Worm (Caenorhabditis elegans) whole organism, late embryonic: ENCODE measurements around the gene R03G8.6.

Source experiments
- C08G9.2 ChIP-seq: sonication (generic microtip); optimal IDR thresholded peaks from 2 replicates; lab custom pipeline; 2016; ENCODE audit warnings: mild to moderate bottlenecking, missing genetic modification characterization, moderate library complexity, missing compliant biosample characterization
- C38D4.7 ChIP-seq: fragments of 200-800 bp; sonication (Bioruptor generic); optimal IDR thresholded peaks from 2 replicates; lab custom pipeline; 2018; ENCODE audit warnings: mild to moderate bottlenecking, missing genetic modification characterization, moderate library complexity, missing compliant biosample characterization
- K02D7.2 ChIP-seq: sonication (generic microtip); optimal IDR thresholded peaks from 2 replicates; lab custom pipeline; 2017; ENCODE audit warnings: mild to moderate bottlenecking, missing genetic modification characterization, missing compliant biosample characterization
- K09A11.1 ChIP-seq: sonication (generic microtip); optimal IDR thresholded peaks from 2 replicates; lab custom pipeline; 2017; ENCODE audit warnings: antibody characterized with exemption, mild to moderate bottlenecking, missing genetic modification characterization, missing compliant biosample characterization; ENCODE audit not compliant: insufficient read depth
- T23F11.4 ChIP-seq: fragments of 200-800 bp; sonication (Bioruptor generic); optimal IDR thresholded peaks from 2 replicates; lab custom pipeline; 2018; ENCODE audit warnings: mild to moderate bottlenecking, missing genetic modification characterization, missing compliant biosample characterization
- ama-1 ChIP-seq: fragments of 150-350 bp; optimal IDR thresholded peaks from 2 replicates; lab custom pipeline; 2014
- ceh-18 ChIP-seq: sonication (generic microtip); optimal IDR thresholded peaks from 2 replicates; lab custom pipeline; 2016; ENCODE audit warnings: missing genetic modification characterization, missing compliant biosample characterization
- ceh-2 ChIP-seq: sonication (generic microtip); optimal IDR thresholded peaks from 2 replicates; lab custom pipeline; 2016; ENCODE audit warnings: missing genotype, missing genetic modification characterization, missing compliant biosample characterization
- ceh-24 ChIP-seq: sonication (generic microtip); optimal IDR thresholded peaks from 2 replicates; lab custom pipeline; 2016; ENCODE audit warnings: mild to moderate bottlenecking, missing genetic modification characterization, missing compliant biosample characterization
- ceh-31 ChIP-seq: sonication (generic microtip); optimal IDR thresholded peaks from 2 replicates; lab custom pipeline; 2016; ENCODE audit warnings: missing genetic modification characterization, missing compliant biosample characterization
- ceh-34 ChIP-seq: sonication (generic microtip); optimal IDR thresholded peaks from 2 replicates; lab custom pipeline; 2016; ENCODE audit warnings: mild to moderate bottlenecking, missing genetic modification characterization, missing compliant biosample characterization
- ceh-48 ChIP-seq: sonication (generic microtip); optimal IDR thresholded peaks from 2 replicates; lab custom pipeline; 2016; ENCODE audit warnings: missing genetic modification characterization, inconsistent platforms, missing compliant biosample characterization
- ceh-9 ChIP-seq: sonication (generic microtip); optimal IDR thresholded peaks from 2 replicates; lab custom pipeline; 2016; ENCODE audit warnings: mild to moderate bottlenecking, missing genetic modification characterization, inconsistent platforms, missing compliant biosample characterization
- che-1 ChIP-seq: sonication (generic microtip); optimal IDR thresholded peaks from 2 replicates; lab custom pipeline; 2016; ENCODE audit warnings: mild to moderate bottlenecking, missing genetic modification characterization, missing compliant biosample characterization
- dmd-4 ChIP-seq: sonication (generic microtip); optimal IDR thresholded peaks from 2 replicates; lab custom pipeline; 2016; ENCODE audit warnings: borderline replicate concordance, missing genetic modification characterization, missing compliant biosample characterization
- dve-1 ChIP-seq: sonication (generic microtip); optimal IDR thresholded peaks from 2 replicates; lab custom pipeline; 2017; ENCODE audit warnings: antibody characterized with exemption, mild to moderate bottlenecking, missing genetic modification characterization, missing compliant biosample characterization
- elt-4 ChIP-seq: sonication (generic microtip); optimal IDR thresholded peaks from 2 replicates; lab custom pipeline; 2016; ENCODE audit warnings: missing genetic modification characterization, missing compliant biosample characterization
- ets-4 ChIP-seq: sonication (generic microtip); optimal IDR thresholded peaks from 2 replicates; lab custom pipeline; 2016; ENCODE audit warnings: missing genetic modification characterization, missing compliant biosample characterization
- fax-1 ChIP-seq: sonication (generic microtip); optimal IDR thresholded peaks from 2 replicates; lab custom pipeline; 2016; ENCODE audit warnings: missing genotype, missing genetic modification characterization, missing compliant biosample characterization
- fkh-10 ChIP-seq: fragments of 150-350 bp; optimal IDR thresholded peaks from 2 replicates; lab custom pipeline; 2014; ENCODE audit warnings: missing biosample characterization, missing genetic modification reagents, missing genetic modification characterization
- hlh-13 ChIP-seq: fragments of 200-800 bp; sonication (Bioruptor generic); optimal IDR thresholded peaks from 2 replicates; lab custom pipeline; 2018; ENCODE audit warnings: mild to moderate bottlenecking, missing genetic modification characterization, missing compliant biosample characterization
- hlh-15 ChIP-seq: sonication (generic microtip); optimal IDR thresholded peaks from 2 replicates; lab custom pipeline; 2016; ENCODE audit warnings: missing genetic modification characterization, missing compliant biosample characterization
- hlh-30 ChIP-seq: sonication (generic microtip); optimal IDR thresholded peaks from 2 replicates; lab custom pipeline; 2017; ENCODE audit warnings: antibody characterized with exemption, missing genetic modification characterization, missing compliant biosample characterization; ENCODE audit not compliant: insufficient read depth
- hlh-6 ChIP-seq: sonication (generic microtip); optimal IDR thresholded peaks from 2 replicates; lab custom pipeline; 2016; ENCODE audit warnings: missing genotype, missing genetic modification characterization, missing compliant biosample characterization
- lim-6 ChIP-seq: sonication (generic microtip); optimal IDR thresholded peaks from 2 replicates; lab custom pipeline; 2016; ENCODE audit warnings: missing genetic modification characterization, missing compliant biosample characterization
- lin-11 ChIP-seq: fragments of 200-800 bp; sonication (Bioruptor generic); optimal IDR thresholded peaks from 2 replicates; lab custom pipeline; 2018; ENCODE audit warnings: mild to moderate bottlenecking, missing genetic modification characterization, missing compliant biosample characterization
- mec-3 ChIP-seq: sonication (generic microtip); optimal IDR thresholded peaks from 2 replicates; lab custom pipeline; 2016; ENCODE audit warnings: borderline replicate concordance, missing genetic modification characterization, missing compliant biosample characterization
- nfya-1 ChIP-seq: sonication (generic microtip); optimal IDR thresholded peaks from 2 replicates; lab custom pipeline; 2017; ENCODE audit warnings: missing genetic modification characterization, mild to moderate bottlenecking, missing compliant biosample characterization, antibody characterized with exemption, moderate library complexity
- nhr-232 ChIP-seq: sonication (generic microtip); optimal IDR thresholded peaks from 2 replicates; lab custom pipeline; 2016; ENCODE audit warnings: missing genetic modification characterization, missing compliant biosample characterization
- odd-2 ChIP-seq: sonication (generic microtip); optimal IDR thresholded peaks from 2 replicates; lab custom pipeline; 2017; ENCODE audit warnings: antibody characterized with exemption, mild to moderate bottlenecking, missing genetic modification characterization, missing compliant biosample characterization
- pag-3 ChIP-seq: sonication (generic microtip); optimal IDR thresholded peaks from 2 replicates; lab custom pipeline; 2016; ENCODE audit warnings: missing compliant biosample characterization, missing genetic modification characterization, borderline replicate concordance
- pha-2 ChIP-seq: sonication (generic microtip); optimal IDR thresholded peaks from 2 replicates; lab custom pipeline; 2017; ENCODE audit warnings: mild to moderate bottlenecking, missing genetic modification characterization, missing compliant biosample characterization
- pha-4 ChIP-seq: fragments of 150-350 bp; optimal IDR thresholded peaks from 2 replicates; lab custom pipeline; 2018; ENCODE audit warnings: missing biosample characterization, missing genetic modification reagents, missing genetic modification characterization
- pqm-1 ChIP-seq: sonication (generic microtip); optimal IDR thresholded peaks from 2 replicates; lab custom pipeline; 2016; ENCODE audit warnings: missing genetic modification characterization, missing compliant biosample characterization
- ref-2 ChIP-seq: sonication (generic microtip); optimal IDR thresholded peaks from 2 replicates; lab custom pipeline; 2016; ENCODE audit warnings: missing genetic modification characterization, missing compliant biosample characterization
- rnt-1 ChIP-seq: sonication (generic microtip); optimal IDR thresholded peaks from 2 replicates; lab custom pipeline; 2016; ENCODE audit warnings: missing genetic modification characterization, missing compliant biosample characterization
- sox-2 ChIP-seq: fragments of 200-800 bp; sonication (Bioruptor generic); IDR thresholded peaks from 2 replicates; pipeline ENCODE4 v1.3.6; 2022; ENCODE audit warnings: missing genetic modification reagents, missing genetic modification characterization, missing compliant biosample characterization
- sox-4 ChIP-seq: sonication (generic microtip); optimal IDR thresholded peaks from 2 replicates; lab custom pipeline; 2017; ENCODE audit warnings: mild to moderate bottlenecking, missing genetic modification characterization, inconsistent platforms, missing compliant biosample characterization
- syd-9 ChIP-seq: sonication (generic microtip); optimal IDR thresholded peaks from 2 replicates; lab custom pipeline; 2016; ENCODE audit warnings: mild to moderate bottlenecking, missing genetic modification characterization, moderate library complexity, missing compliant biosample characterization
- tbx-7 ChIP-seq: sonication (generic microtip); optimal IDR thresholded peaks from 2 replicates; lab custom pipeline; 2016; ENCODE audit warnings: missing genotype, missing genetic modification characterization, missing compliant biosample characterization
- ttx-3 ChIP-seq: sonication (generic microtip); optimal IDR thresholded peaks from 2 replicates; lab custom pipeline; 2016; ENCODE audit warnings: missing genetic modification reagents, missing genetic modification characterization, missing compliant biosample characterization
- unc-42 ChIP-seq: sonication (generic microtip); optimal IDR thresholded peaks from 2 replicates; lab custom pipeline; 2016; ENCODE audit warnings: missing genotype, missing genetic modification characterization, missing compliant biosample characterization
- unc-55 ChIP-seq: sonication (generic microtip); optimal IDR thresholded peaks from 2 replicates; lab custom pipeline; 2017; ENCODE audit warnings: missing biosample characterization, missing genetic modification reagents, missing genetic modification characterization
- unc-86 ChIP-seq: sonication (generic microtip); optimal IDR thresholded peaks from 2 replicates; lab custom pipeline; 2016; ENCODE audit warnings: missing genetic modification characterization, missing compliant biosample characterization
- zip-5 ChIP-seq: sonication (generic microtip); optimal IDR thresholded peaks from 2 replicates; lab custom pipeline; 2016; ENCODE audit warnings: missing genetic modification characterization, missing compliant biosample characterization
- ztf-16 ChIP-seq: sonication (generic microtip); optimal IDR thresholded peaks from 2 replicates; lab custom pipeline; 2017; ENCODE audit warnings: missing genetic modification characterization, missing compliant biosample characterization

Gene R03G8.6

DNA sequence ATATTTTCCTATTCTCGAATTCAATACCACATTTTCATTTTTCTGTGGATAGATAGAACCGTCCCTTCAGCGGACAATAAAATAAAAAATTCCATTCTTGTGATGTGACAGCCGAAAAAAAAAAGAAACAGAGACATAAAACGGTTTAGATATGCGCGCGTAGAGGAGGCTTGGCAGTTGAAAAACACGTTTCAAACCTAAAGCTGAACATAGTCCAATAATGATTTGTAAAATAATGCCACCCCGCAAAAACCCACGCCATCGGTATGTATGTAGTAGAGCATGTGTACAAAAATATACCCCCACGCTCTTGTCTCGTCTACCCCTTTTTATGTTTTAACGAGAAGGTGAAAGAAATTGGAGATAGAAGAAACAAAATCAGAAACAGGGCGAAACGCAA lies 8.4 kb upstream of the R03G8.6 start:
- no peak for TF ChIP-seq hlh-13 (GFP tag; lab: Kevin White, UChicago)
- no peak for TF ChIP-seq ceh-18 (tag; lab: Kevin White, UChicago)
- TF ChIP-seq ref-2 (tag; lab: Kevin White, UChicago), result no peak
- TF ChIP-seq K09A11.1 (tag; lab: Kevin White, UChicago), result no peak
- TF ChIP-seq hlh-15 (tag; lab: Kevin White, UChicago), result no peak
- no peak for TF ChIP-seq fax-1 (tag; lab: Kevin White, UChicago)
- no peak for TF ChIP-seq hlh-30 (tag; lab: Kevin White, UChicago)
- no peak for TF ChIP-seq T23F11.4 (GFP tag; lab: Kevin White, UChicago)
- TF ChIP-seq K02D7.2, result no peak
- TF ChIP-seq pha-4 (tag; lab: Kevin White, UChicago), result no peak
- no peak for TF ChIP-seq ttx-3 (tag; lab: Kevin White, UChicago)
- TF ChIP-seq, all 69 proteins: peak for 0

DNA sequence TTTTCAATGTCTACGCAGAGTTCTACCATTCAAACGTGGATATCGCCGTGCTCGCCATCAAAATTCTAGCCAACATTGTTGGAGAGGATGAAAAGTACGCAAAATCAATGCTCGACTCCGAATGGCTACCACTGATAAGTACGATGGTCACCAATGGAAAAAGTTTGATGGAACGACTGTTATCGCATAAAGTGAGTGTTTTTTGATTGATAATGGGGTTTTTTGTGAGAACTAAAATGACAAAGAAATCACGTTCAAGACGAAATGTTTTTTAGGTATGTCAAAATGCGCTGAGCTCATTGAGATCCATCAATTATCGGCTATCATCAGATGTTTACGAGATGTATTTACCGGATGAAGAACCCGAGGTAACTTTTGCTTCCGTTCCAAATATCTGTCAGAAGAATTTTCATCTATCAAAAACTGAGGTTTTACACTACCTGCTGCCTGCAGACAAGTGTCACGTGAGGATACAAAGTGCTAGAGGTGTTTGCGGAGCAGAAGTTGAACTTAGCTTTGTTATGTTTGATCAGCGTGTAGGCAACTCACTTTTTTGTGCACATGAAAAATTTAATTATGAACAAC lies 6.0 kb upstream of the R03G8.6 start:
- TF ChIP-seq C38D4.7 (GFP tag; lab: Kevin White, UChicago) (no peak), ceh-34 (tag; lab: Kevin White, UChicago) (no peak), ceh-24 (tag; lab: Kevin White, UChicago) (no peak), tbx-7 (tag; lab: Kevin White, UChicago) (no peak), unc-86 (tag; lab: Kevin White, UChicago) (no peak), sox-2 (no peak)
- TF ChIP-seq, all 69 proteins: peak for 0

DNA sequence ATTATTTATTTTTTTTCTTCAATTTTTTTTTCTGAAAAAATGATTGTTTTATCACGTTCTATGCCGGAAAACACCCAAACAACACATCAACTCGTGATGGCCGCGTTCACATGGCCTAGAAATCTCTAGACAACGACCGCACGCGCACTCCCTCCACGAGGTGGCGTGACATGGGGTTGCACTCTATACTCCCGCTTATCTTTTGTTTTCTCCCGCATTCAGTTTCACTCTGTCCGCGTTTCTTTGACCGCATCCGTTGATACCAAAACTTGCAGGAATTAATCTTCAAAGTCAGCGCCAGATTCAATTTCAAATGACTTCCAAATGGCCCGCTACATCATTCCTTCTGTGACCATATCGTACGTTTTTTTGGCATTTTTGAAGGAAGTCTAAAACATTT lies 4.7 kb upstream of the R03G8.6 start, which contains the start of gene F17H10.1:
Gene F17H10.1, plus strand, starts transcription at position 276 of the 400 bp plus-strand sequence.
- TF ChIP-seq ceh-48 (tag; lab: Kevin White, UChicago) (no peak), odd-2 (tag; lab: Kevin White, UChicago) (no peak), ceh-9 (tag; lab: Kevin White, UChicago) (no peak), nfya-1 (tag; lab: Kevin White, UChicago) (no peak), sox-4 (tag; lab: Kevin White, UChicago) (no peak), elt-4 (tag; lab: Kevin White, UChicago) (no peak), nhr-232 (no peak), rnt-1 (tag; lab: Kevin White, UChicago) (peak; percentile 60), che-1 (no peak), ceh-18 (tag; lab: Kevin White, UChicago) (peak; percentile 10), lin-11 (tag; lab: Kevin White, UChicago) (no peak), pag-3 (tag; lab: Kevin White, UChicago) (no peak), zip-5 (no peak), ets-4 (tag; lab: Kevin White, UChicago) (peak; percentile 70), K02D7.2 (no peak), mec-3 (tag; lab: Kevin White, UChicago) (no peak), lim-6 (no peak), ttx-3 (tag; lab: Kevin White, UChicago) (no peak), fax-1 (tag; lab: Kevin White, UChicago) (no peak), unc-42 (tag; lab: Kevin White, UChicago) (no peak), pqm-1 (tag; lab: Kevin White, UChicago) (peak; percentile 53), pha-2 (tag; lab: Kevin White, UChicago) (no peak), fkh-10 (no peak), unc-55 (GFP tag; lab: Kevin White, UChicago) (peak; percentile 19), ama-1 (lab: Kevin White, UChicago) (no peak), sox-2 (no peak), ceh-2 (peak; percentile 57), pha-4 (tag; lab: Kevin White, UChicago) (no peak), K09A11.1 (tag; lab: Kevin White, UChicago) (no peak), ztf-16 (tag; lab: Kevin White, UChicago) (no peak), tbx-7 (tag; lab: Kevin White, UChicago) (peak; percentile 29), dve-1 (tag; lab: Kevin White, UChicago) (no peak), unc-86 (tag; lab: Kevin White, UChicago) (no peak), hlh-6 (tag; lab: Kevin White, UChicago) (no peak), C08G9.2 (tag; lab: Kevin White, UChicago) (peak; percentile 53), ceh-31 (tag; lab: Kevin White, UChicago) (peak; percentile 76), dmd-4 (tag; lab: Kevin White, UChicago) (no peak), T23F11.4 (GFP tag; lab: Kevin White, UChicago) (no peak), syd-9 (tag; lab: Kevin White, UChicago) (no peak), hlh-13 (GFP tag; lab: Kevin White, UChicago) (no peak)
